Worm (Caenorhabditis elegans): ENCODE measurements around the gene duo-1.

Gene duo-1

ce11 chrV:11516141-11516591 lies 38.3 kb upstream of the duo-1 start, which contains the start of gene sdz-8:
TSS of gene sdz-8 (minus strand) at chrV:11516191.
- TF ChIP-seq ZK337.2 (GFP tag; IDR thresholded peaks at IDR 0.05) (no peak), T26A8.4 (GFP tag; IDR thresholded peaks at IDR 0.05) (no peak), spr-1 (tag; optimal IDR thresholded peaks at IDR 0.05) (no peak), daf-16 (GFP tag; optimal IDR thresholded peaks at IDR 0.05) (no peak), daf-16 (tag; optimal IDR thresholded peaks at IDR 0.05) (peak; percentile 44), saeg-2 (GFP tag; IDR thresholded peaks at IDR 0.05) (no peak), nhr-28 (tag; optimal IDR thresholded peaks at IDR 0.05) (peak; percentile 76), ZK546.5 (tag; optimal IDR thresholded peaks at IDR 0.05) (no peak), unc-39 (tag; optimal IDR thresholded peaks at IDR 0.05) (no peak), mes-2 (tag; optimal IDR thresholded peaks at IDR 0.05; ENCODE audit: poor library complexity, severe bottlenecking) (no peak), tag-97 (GFP tag; IDR thresholded peaks at IDR 0.05) (no peak)

- TF ChIP-seq nhr-111 (GFP tag; optimal IDR thresholded peaks at IDR 0.05) (no peak), spr-3 (GFP tag; optimal IDR thresholded peaks at IDR 0.05) (no peak), nhr-41 (GFP tag; IDR thresholded peaks at IDR 0.05) (no peak), dve-1 (tag; optimal IDR thresholded peaks at IDR 0.05; ENCODE audit: insufficient read depth) (no peak), lin-15B (tag; optimal IDR thresholded peaks at IDR 0.05) (no peak), F37D6.2 (tag; optimal IDR thresholded peaks at IDR 0.05) (no peak), dpl-1 (GFP tag; optimal IDR thresholded peaks at IDR 0.05) (no peak), daf-16 (GFP tag; optimal IDR thresholded peaks at IDR 0.05) (no peak), daf-16 (tag; optimal IDR thresholded peaks at IDR 0.05) (no peak), F26F4.8 (GFP tag; conservative IDR thresholded peaks at IDR 0.05) (no peak), daf-8 (GFP tag; IDR thresholded peaks at IDR 0.05) (no peak), ceh-32 (tag; optimal IDR thresholded peaks at IDR 0.05; ENCODE audit: poor library complexity) (no peak), madf-9 (GFP tag; conservative IDR thresholded peaks at IDR 0.05) (no peak), duxl-1 (tag; optimal IDR thresholded peaks at IDR 0.05; ENCODE audit: poor library complexity) (no peak), nhr-11 (tag; optimal IDR thresholded peaks at IDR 0.05) (no peak), arid-1 (GFP tag; conservative IDR thresholded peaks at IDR 0.05) (no peak), ZK546.5 (tag; optimal IDR thresholded peaks at IDR 0.05) (no peak), mes-2 (tag; optimal IDR thresholded peaks at IDR 0.05; ENCODE audit: poor library complexity, severe bottlenecking) (no peak), lin-13 (GFP tag; optimal IDR thresholded peaks at IDR 0.05) (no peak)
These were observed 36.6 kb upstream of the duo-1 start, which contains the start of gene C55A6.4 for ce11 chrV:11517789-11518188. TSS of gene C55A6.4 (minus strand) at chrV:11517889.

- TF ChIP-seq unc-62 (GFP tag; optimal IDR thresholded peaks at IDR 0.05 in 1 of 2) (peak in 1 of 2 experiments; percentile 86), unc-62 (tag; optimal IDR thresholded peaks at IDR 0.05) (no peak), daf-16 (GFP tag; optimal IDR thresholded peaks at IDR 0.05) (no peak), daf-16 (tag; optimal IDR thresholded peaks at IDR 0.05) (peak; percentile 29), ceh-28 (tag; optimal IDR thresholded peaks at IDR 0.05) (no peak)
These were observed 34.2 kb upstream of the duo-1 start, which contains the start of the genes C55A6.11 and C55A6.7 for ce11 chrV:11520215-11520614. TSS of gene C55A6.11 (plus strand) at chrV:11520515. TSS of gene C55A6.7 (minus strand) at chrV:11520530.

ce11 chrV:11521448-11521847 lies 33.0 kb upstream of the duo-1 start, which contains the start of gene pafo-1:
TSS of gene pafo-1 (plus strand) at chrV:11521703.
- TF ChIP-seq ceh-44 (GFP tag; IDR thresholded peaks at IDR 0.05), result no peak
- peak in 1 of 2 experiments; percentile 45 for TF ChIP-seq hif-1 (tag; optimal IDR thresholded peaks at IDR 0.05)
- peak; percentile 86 for TF ChIP-seq duxl-1 (tag; optimal IDR thresholded peaks at IDR 0.05; ENCODE audit: poor library complexity)
- TF ChIP-seq nhr-11 (tag; optimal IDR thresholded peaks at IDR 0.05), result peak; percentile 57
- peak; percentile 72 for TF ChIP-seq php-3 (GFP tag; IDR thresholded peaks at IDR 0.05)
- no peak for TF ChIP-seq pqm-1 (tag; optimal IDR thresholded peaks at IDR 0.05)
- TF ChIP-seq saeg-2 (GFP tag; IDR thresholded peaks at IDR 0.05), result 0 out of 2 replicates have a peak, but pooled peaks have one; percentile 39
- peak; percentile 73 for TF ChIP-seq F10B5.3 (tag; optimal IDR thresholded peaks at IDR 0.05)
- no peak for TF ChIP-seq sdz-12 (GFP tag; optimal IDR thresholded peaks at IDR 0.05)
- peak; percentile 75 for TF ChIP-seq nhr-48 (tag; optimal IDR thresholded peaks at IDR 0.05)
- TF ChIP-seq fkh-10 (GFP tag; optimal IDR thresholded peaks at IDR 0.05), result peak; percentile 57
- peak; percentile 84 for TF ChIP-seq ctbp-1 (GFP tag; IDR thresholded peaks at IDR 0.05)
- no peak for TF ChIP-seq vab-7 (GFP tag; IDR thresholded peaks at IDR 0.05)
- no peak for TF ChIP-seq attf-4 (tag; optimal IDR thresholded peaks at IDR 0.05)
- peak in 1 of 2 experiments; percentile 52 for TF ChIP-seq mdl-1 (tag; optimal IDR thresholded peaks at IDR 0.05)
- TF ChIP-seq F49E8.2 (tag; optimal IDR thresholded peaks at IDR 0.05; ENCODE audit: borderline replicate concordance), result peak; percentile 80
- peak; percentile 96 for TF ChIP-seq aha-1 (tag)
- peak; percentile 80 for TF ChIP-seq rbr-2 (tag; optimal IDR thresholded peaks at IDR 0.05)
- no peak for TF ChIP-seq mxl-2 (GFP tag; conservative IDR thresholded peaks at IDR 0.05)
- TF ChIP-seq nhr-237 (tag; optimal IDR thresholded peaks at IDR 0.05), result no peak
